Worm (Caenorhabditis elegans) whole organism, mixed stage, embryonic: ENCODE data around the gene T24A6.7.

Source experiments
- elt-3 ChIP-seq: fragments of 150-350 bp; optimal IDR thresholded peaks from 2 replicates; lab custom pipeline; 2014; ENCODE audit warnings: missing biosample characterization, missing genetic modification characterization
- mep-1 ChIP-seq: fragments of 150-350 bp; optimal IDR thresholded peaks from 2 replicates; lab custom pipeline; 2017; ENCODE audit warnings: missing biosample characterization, missing genetic modification reagents, missing genetic modification characterization, inconsistent platforms
- nhr-12 ChIP-seq: fragments of 150-350 bp; optimal IDR thresholded peaks from 2 replicates; lab custom pipeline; 2014; ENCODE audit warnings: missing biosample characterization, missing genetic modification characterization
- pha-4 ChIP-seq: fragments of 150-350 bp; optimal IDR thresholded peaks from 2 replicates; lab custom pipeline; 2018; ENCODE audit warnings: missing biosample characterization, missing genetic modification reagents, missing genetic modification characterization
- unc-62 ChIP-seq: fragments of 150-350 bp; optimal IDR thresholded peaks from 2 replicates; lab custom pipeline; 2014; ENCODE audit warnings: missing biosample characterization, missing genetic modification reagents, missing genetic modification characterization

DNA sequence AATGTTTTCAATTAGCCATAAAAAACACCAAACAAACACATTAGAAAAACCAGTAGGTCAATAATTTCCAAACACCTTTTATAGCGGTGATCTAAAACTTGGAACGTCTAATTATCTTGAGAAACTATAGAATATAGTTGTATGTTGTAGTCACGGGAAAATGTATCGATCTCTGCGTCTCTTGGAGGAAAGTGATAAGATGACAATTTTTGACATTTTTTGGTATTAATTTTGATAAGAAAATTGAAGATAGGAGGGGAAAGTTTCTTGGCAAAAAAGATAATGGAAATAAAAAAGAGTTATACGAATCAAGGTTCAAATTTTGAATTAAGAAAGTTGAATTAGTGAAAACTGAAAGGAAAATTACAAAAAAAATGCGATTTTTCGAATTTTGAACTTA, 19.3 kb upstream of the T24A6.7 start:
- TF ChIP-seq nhr-12 (tag; lab: Kevin White, UChicago) (no peak), mep-1 (tag; lab: Kevin White, UChicago) (no peak), unc-62 (GFP tag; lab: Kevin White, UChicago) (no peak), elt-3 (tag; lab: Kevin White, UChicago) (no peak), pha-4 (no peak)
